Fruit fly (Drosophila melanogaster): Measurements from ENCODE around the gene CG13038.

DNA sequence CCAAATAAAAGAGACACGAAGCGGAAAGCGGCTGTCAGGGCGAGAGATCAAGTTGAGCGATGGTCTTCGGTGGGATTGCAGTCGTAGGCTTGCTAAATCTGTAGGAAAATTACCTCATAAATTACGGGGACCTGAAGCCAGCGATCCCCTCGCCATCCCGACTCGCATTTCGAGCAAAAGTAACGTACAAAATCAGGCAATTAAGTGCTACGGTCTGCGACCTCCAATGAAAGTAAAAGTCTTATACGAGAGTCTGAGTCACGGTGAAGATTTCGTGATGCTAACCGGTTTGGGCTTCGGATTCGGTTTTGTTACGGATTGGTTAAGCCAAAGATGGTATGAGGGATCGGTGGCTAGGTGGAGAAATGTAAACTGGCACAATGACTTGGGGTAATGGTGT lies 12.2 kb upstream of the CG13038 start:
- no peak for TF ChIP-seq h (optimal IDR thresholded peaks at IDR 0.05)
- no peak for TF ChIP-seq psq (optimal IDR thresholded peaks at IDR 0.05)
- TF ChIP-seq ttk (optimal IDR thresholded peaks at IDR 0.05) = no peak
- TF ChIP-seq insv (optimal IDR thresholded peaks at IDR 0.05) = no peak

All from Kc167 (cell line).